4 worm cellular contexts compared by ENCODE assay signal in genomic region chrIV:6878912-6879554, ce11.
A peak's percentile ranks its signal among the peaks of the same experiment; 100 is the strongest.
TF ChIP-seq lines count a peak whose summit lies in the region.

No protein-coding gene starts in this region.

TF ChIP-seq in whole organism, L1 larva, 84 proteins besides CTCF, POLR2A, EP300 and RAD21 (continued from another document and continues in another):
- TF ChIP-seq xbp-1 (tag; optimal IDR thresholded peaks at IDR 0.05; lab: Kevin White, UChicago) (peak; percentile 51), lin-13 (GFP tag; optimal IDR thresholded peaks at IDR 0.05; lab: Kevin White, UChicago) (peak; percentile 18), nhr-11 (tag; optimal IDR thresholded peaks at IDR 0.05; lab: Kevin White, UChicago) (peak; percentile 57), snu-23 (GFP tag; optimal IDR thresholded peaks at IDR 0.05; lab: Kevin White, UChicago) (peak; percentile 75), lin-15B (tag; optimal IDR thresholded peaks at IDR 0.05; lab: Kevin White, UChicago) (no peak), egl-27 (tag; optimal IDR thresholded peaks at IDR 0.05; lab: Kevin White, UChicago) (peak; percentile 76 to 82), efl-1 (optimal IDR thresholded peaks at IDR 0.05; lab: Kevin White, UChicago) (peak; percentile 49 to 56), efl-1 (GFP tag; optimal IDR thresholded peaks at IDR 0.05 in 1 of 2; lab: Kevin White, UChicago) (peak; percentile 7 to 9), isw-1 (GFP tag; IDR thresholded peaks at IDR 0.05; lab: Robert Waterston, UW) (peak; percentile 22; the same call in 1 of the 2 replicates), rnt-1 (tag; optimal IDR thresholded peaks at IDR 0.05; lab: Kevin White, UChicago) (peak; percentile 90), pag-3 (tag; optimal IDR thresholded peaks at IDR 0.05; lab: Kevin White, UChicago; ENCODE audit: borderline replicate concordance, insufficient read depth) (no peak), hlh-4 (tag; optimal IDR thresholded peaks at IDR 0.05; lab: Kevin White, UChicago) (no peak), zip-4 (GFP tag; optimal IDR thresholded peaks at IDR 0.05; lab: Kevin White, UChicago) (no peak), fkh-4 (tag; optimal IDR thresholded peaks at IDR 0.05; lab: Kevin White, UChicago; ENCODE audit: borderline replicate concordance) (no peak), Y116A8C.19 (tag; optimal IDR thresholded peaks at IDR 0.05; lab: Kevin White, UChicago; ENCODE audit: borderline replicate concordance) (no peak), pax-3 (tag; optimal IDR thresholded peaks at IDR 0.05; lab: Kevin White, UChicago) (no peak), dsc-1 (tag; optimal IDR thresholded peaks at IDR 0.05; lab: Kevin White, UChicago) (peak; percentile 42), efl-3 (GFP tag; optimal IDR thresholded peaks at IDR 0.05; lab: Kevin White, UChicago) (no peak), nhr-12 (tag; optimal IDR thresholded peaks at IDR 0.05; lab: Kevin White, UChicago) (no peak), mdl-1 (tag; optimal IDR thresholded peaks at IDR 0.05; lab: Kevin White, UChicago) (peak in 1 of 2 experiments; percentile 76), C34B4.2 (tag; optimal IDR thresholded peaks at IDR 0.05; lab: Kevin White, UChicago) (no peak), elt-3 (tag; optimal IDR thresholded peaks at IDR 0.05; lab: Kevin White, UChicago) (no peak), swsn-7 (tag; optimal IDR thresholded peaks at IDR 0.05; lab: Kevin White, UChicago) (peak; percentile 68), sox-4 (tag; optimal IDR thresholded peaks at IDR 0.05; lab: Kevin White, UChicago) (peak; percentile 49), sup-37 (GFP tag; optimal IDR thresholded peaks at IDR 0.05; lab: Kevin White, UChicago) (peak; percentile 21), zag-1 (tag; optimal IDR thresholded peaks at IDR 0.05; lab: Kevin White, UChicago) (no peak), ceh-88 (GFP tag; IDR thresholded peaks at IDR 0.05; lab: Robert Waterston, UW) (no peak), nhr-19 (GFP tag; conservative IDR thresholded peaks at IDR 0.05; lab: Robert Waterston, UW) (peak; percentile 94), dpl-1 (GFP tag; optimal IDR thresholded peaks at IDR 0.05; lab: Kevin White, UChicago) (peak in 1 of 3 experiments; percentile 36), tbx-2 (tag; optimal IDR thresholded peaks at IDR 0.05; lab: Kevin White, UChicago) (peak; percentile 70), mef-2 (tag; optimal IDR thresholded peaks at IDR 0.05; lab: Kevin White, UChicago) (peak; percentile 76), jun-1 (tag; optimal IDR thresholded peaks at IDR 0.05; lab: Kevin White, UChicago) (peak; percentile 54)

TF ChIP-seq in whole organism, L2 larva, 48 proteins besides CTCF, POLR2A, EP300 and RAD21 (continued from another document):
- TF ChIP-seq sma-3 (GFP tag; optimal IDR thresholded peaks at IDR 0.05; lab: Kevin White, UChicago), result no peak
- TF ChIP-seq nhr-12 (tag; optimal IDR thresholded peaks at IDR 0.05; lab: Kevin White, UChicago), result no peak
- no peak for TF ChIP-seq elt-3 (tag; optimal IDR thresholded peaks at IDR 0.05; lab: Kevin White, UChicago)
- TF ChIP-seq ama-1 (optimal IDR thresholded peaks at IDR 0.05; lab: Kevin White, UChicago), result no peak
- TF ChIP-seq skn-1 (tag; optimal IDR thresholded peaks at IDR 0.05; lab: Kevin White, UChicago), result no peak
- TF ChIP-seq sma-9 (GFP tag; optimal IDR thresholded peaks at IDR 0.05; lab: Kevin White, UChicago), result peak; percentile 99
- TF ChIP-seq sma-9 (tag; optimal IDR thresholded peaks at IDR 0.05; lab: Kevin White, UChicago), result no peak
- no peak for TF ChIP-seq lin-39 (tag; optimal IDR thresholded peaks at IDR 0.05; lab: Kevin White, UChicago)
- TF ChIP-seq F13H6.1 (tag; optimal IDR thresholded peaks at IDR 0.05; lab: Kevin White, UChicago), result peak; percentile 78
- TF ChIP-seq nhr-25 (tag; optimal IDR thresholded peaks at IDR 0.05; lab: Kevin White, UChicago), result no peak
- TF ChIP-seq sem-4 (tag; optimal IDR thresholded peaks at IDR 0.05; lab: Kevin White, UChicago), result no peak
- no peak for TF ChIP-seq ztf-11 (tag; optimal IDR thresholded peaks at IDR 0.05; lab: Kevin White, UChicago)
- TF ChIP-seq mdl-1 (tag; optimal IDR thresholded peaks at IDR 0.05; lab: Kevin White, UChicago), result peak in 1 of 2 experiments; percentile 20
- no peak for TF ChIP-seq nhr-77 (tag; optimal IDR thresholded peaks at IDR 0.05; lab: Kevin White, UChicago)
- TF ChIP-seq lin-13 (GFP tag; optimal IDR thresholded peaks at IDR 0.05; lab: Kevin White, UChicago), result peak; percentile 17
- TF ChIP-seq C34F6.9 (tag; optimal IDR thresholded peaks at IDR 0.05; lab: Kevin White, UChicago), result peak; percentile 75
- TF ChIP-seq nhr-6 (tag; optimal IDR thresholded peaks at IDR 0.05; lab: Kevin White, UChicago), result peak; percentile 13
- TF ChIP-seq alr-1 (tag; optimal IDR thresholded peaks at IDR 0.05; lab: Kevin White, UChicago), result no peak
- peak in 1 of 2 experiments; percentile 79 for TF ChIP-seq lsy-2 (tag; optimal IDR thresholded peaks at IDR 0.05; lab: Kevin White, UChicago)
- TF ChIP-seq fos-1 (tag; optimal IDR thresholded peaks at IDR 0.05; lab: Kevin White, UChicago), result peak; percentile 18
- no peak for TF ChIP-seq nhr-11 (tag; optimal IDR thresholded peaks at IDR 0.05; lab: Kevin White, UChicago)
- TF ChIP-seq peb-1 (tag; optimal IDR thresholded peaks at IDR 0.05; lab: Kevin White, UChicago), result no peak
- no peak for TF ChIP-seq ztf-1 (GFP tag; conservative IDR thresholded peaks at IDR 0.05; lab: Robert Waterston, UW)
- peak; percentile 61 for TF ChIP-seq crh-2 (tag; optimal IDR thresholded peaks at IDR 0.05; lab: Kevin White, UChicago)
- TF ChIP-seq ZK546.5 (tag; optimal IDR thresholded peaks at IDR 0.05; lab: Kevin White, UChicago), result no peak
- TF ChIP-seq snpc-4 (tag; optimal IDR thresholded peaks at IDR 0.05; lab: Kevin White, UChicago), result peak; percentile 48
- TF ChIP-seq egl-27 (tag; optimal IDR thresholded peaks at IDR 0.05; lab: Kevin White, UChicago), result peak; percentile 87
- no peak for TF ChIP-seq unc-39 (tag; optimal IDR thresholded peaks at IDR 0.05; lab: Kevin White, UChicago)
- TF ChIP-seq nhr-21 (tag; optimal IDR thresholded peaks at IDR 0.05; lab: Kevin White, UChicago), result peak; percentile 49
- no peak for TF ChIP-seq unc-62 (GFP tag; optimal IDR thresholded peaks at IDR 0.05; lab: Kevin White, UChicago)
- no peak for TF ChIP-seq lin-11 (tag; optimal IDR thresholded peaks at IDR 0.05; lab: Kevin White, UChicago)
- TF ChIP-seq zag-1 (tag; optimal IDR thresholded peaks at IDR 0.05; lab: Kevin White, UChicago), result peak; percentile 35
- no peak for TF ChIP-seq gmeb-1 (tag; optimal IDR thresholded peaks at IDR 0.05; lab: Kevin White, UChicago)
- no peak for TF ChIP-seq ceh-82 (tag; optimal IDR thresholded peaks at IDR 0.05; lab: Kevin White, UChicago)
- no peak for TF ChIP-seq dmd-4 (tag; optimal IDR thresholded peaks at IDR 0.05; lab: Kevin White, UChicago)
TF ChIP-seq in whole organism, L2 larva: peak in this region for 15.

TF ChIP-seq in whole organism, L3 larva, 47 proteins besides CTCF, POLR2A, EP300 and RAD21 (continued from another document):
- TF ChIP-seq elt-3 (tag; optimal IDR thresholded peaks at IDR 0.05; lab: Kevin White, UChicago) (no peak), unc-62 (GFP tag; optimal IDR thresholded peaks at IDR 0.05; lab: Kevin White, UChicago) (no peak), nhr-67 (tag; optimal IDR thresholded peaks at IDR 0.05; lab: Kevin White, UChicago) (no peak)
TF ChIP-seq in whole organism, L3 larva: peak in this region for 12.

TF ChIP-seq in whole organism, L4 larva, 104 proteins besides CTCF, POLR2A, EP300 and RAD21 (continued from another document and continues in another):
- no peak for TF ChIP-seq nhr-25 (tag; optimal IDR thresholded peaks at IDR 0.05; lab: Kevin White, UChicago; ENCODE audit: borderline replicate concordance, insufficient read depth)
- TF ChIP-seq pha-4 (GFP tag; IDR thresholded peaks at IDR 0.05; lab: Robert Waterston, UW), result 0 out of 2 replicates have a peak, but pooled peaks have one; percentile 44
- TF ChIP-seq pha-4 (tag; optimal IDR thresholded peaks at IDR 0.05; lab: Kevin White, UChicago), result peak; percentile 11
- TF ChIP-seq php-3 (GFP tag; IDR thresholded peaks at IDR 0.05; lab: Robert Waterston, UW), result no peak
- TF ChIP-seq nhr-76 (tag; optimal IDR thresholded peaks at IDR 0.05; lab: Kevin White, UChicago), result no peak
- TF ChIP-seq Y5F2A.4 (GFP tag; optimal IDR thresholded peaks at IDR 0.05; lab: Kevin White, UChicago), result no peak
- peak; percentile 46; the same call in 1 of the 2 replicates for TF ChIP-seq ctbp-1 (GFP tag; IDR thresholded peaks at IDR 0.05; lab: Robert Waterston, UW)
- TF ChIP-seq spr-1 (tag; optimal IDR thresholded peaks at IDR 0.05; lab: Kevin White, UChicago), result no peak
- TF ChIP-seq nhr-28 (tag; optimal IDR thresholded peaks at IDR 0.05; lab: Kevin White, UChicago), result no peak
- TF ChIP-seq dmd-6 (GFP tag; IDR thresholded peaks at IDR 0.05; lab: Robert Waterston, UW), result peak; percentile 80
- no peak for TF ChIP-seq zfp-3 (GFP tag; conservative IDR thresholded peaks at IDR 0.05; lab: Robert Waterston, UW)
- TF ChIP-seq dmd-8 (GFP tag; IDR thresholded peaks at IDR 0.05; lab: Robert Waterston, UW), result no peak
- no peak for TF ChIP-seq ZK337.2 (GFP tag; IDR thresholded peaks at IDR 0.05; lab: Robert Waterston, UW)
- TF ChIP-seq nhr-11 (tag; optimal IDR thresholded peaks at IDR 0.05; lab: Kevin White, UChicago), result peak; percentile 84
- no peak for TF ChIP-seq egl-27 (tag; optimal IDR thresholded peaks at IDR 0.05; lab: Kevin White, UChicago)
- TF ChIP-seq daf-8 (GFP tag; IDR thresholded peaks at IDR 0.05; lab: Robert Waterston, UW), result no peak
- TF ChIP-seq zip-2 (tag; optimal IDR thresholded peaks at IDR 0.05; lab: Kevin White, UChicago), result no peak
- TF ChIP-seq nhr-237 (tag; optimal IDR thresholded peaks at IDR 0.05; lab: Kevin White, UChicago), result no peak
- no peak for TF ChIP-seq nhr-77 (tag; optimal IDR thresholded peaks at IDR 0.05; lab: Kevin White, UChicago)
- no peak for TF ChIP-seq ceh-44 (GFP tag; IDR thresholded peaks at IDR 0.05; lab: Robert Waterston, UW)
- no peak for TF ChIP-seq hif-1 (tag; optimal IDR thresholded peaks at IDR 0.05; lab: Kevin White, UChicago)
- no peak for TF ChIP-seq mdl-1 (tag; optimal IDR thresholded peaks at IDR 0.05; lab: Kevin White, UChicago)
- TF ChIP-seq lsy-2 (tag; optimal IDR thresholded peaks at IDR 0.05; lab: Kevin White, UChicago), result peak in 1 of 2 experiments; percentile 75
- TF ChIP-seq attf-4 (tag; optimal IDR thresholded peaks at IDR 0.05; lab: Kevin White, UChicago), result no peak
- TF ChIP-seq ztf-11 (tag; optimal IDR thresholded peaks at IDR 0.05; lab: Kevin White, UChicago), result no peak
- TF ChIP-seq unc-130 (GFP tag; optimal IDR thresholded peaks at IDR 0.05; lab: Kevin White, UChicago), result no peak
- no peak for TF ChIP-seq aha-1 (tag; lab: Kevin White, UChicago)
- TF ChIP-seq zip-11 (GFP tag; IDR thresholded peaks at IDR 0.05; lab: Robert Waterston, UW), result no peak
- no peak for TF ChIP-seq ceh-62 (tag; optimal IDR thresholded peaks at IDR 0.05; lab: Kevin White, UChicago)
- TF ChIP-seq nhr-48 (tag; optimal IDR thresholded peaks at IDR 0.05; lab: Kevin White, UChicago), result peak; percentile 85
- TF ChIP-seq Y105C5A.15 (GFP tag; IDR thresholded peaks at IDR 0.05; lab: Robert Waterston, UW), result no peak
- no peak for TF ChIP-seq snpc-1.2 (GFP tag; IDR thresholded peaks at IDR 0.05; lab: Robert Waterston, UW)
- no peak for TF ChIP-seq dve-1 (tag; optimal IDR thresholded peaks at IDR 0.05; lab: Kevin White, UChicago; ENCODE audit: insufficient read depth)
- TF ChIP-seq cey-2 (tag; optimal IDR thresholded peaks at IDR 0.05; lab: Kevin White, UChicago; ENCODE audit: borderline replicate concordance, insufficient read depth), result no peak
- TF ChIP-seq F44E2.7 (GFP tag; IDR thresholded peaks at IDR 0.05; lab: Robert Waterston, UW), result no peak
- TF ChIP-seq lin-13 (GFP tag; optimal IDR thresholded peaks at IDR 0.05; lab: Kevin White, UChicago), result no peak
- no peak for TF ChIP-seq ztf-7 (tag; optimal IDR thresholded peaks at IDR 0.05; lab: Kevin White, UChicago)
- TF ChIP-seq Y48G9A.11 (GFP tag; IDR thresholded peaks at IDR 0.05; lab: Robert Waterston, UW), result no peak
- TF ChIP-seq saeg-2 (GFP tag; IDR thresholded peaks at IDR 0.05; lab: Robert Waterston, UW), result no peak
- TF ChIP-seq nhr-111 (GFP tag; optimal IDR thresholded peaks at IDR 0.05; lab: Kevin White, UChicago), result no peak
- TF ChIP-seq Y75B8A.6 (GFP tag; IDR thresholded peaks at IDR 0.05; lab: Robert Waterston, UW), result no peak
- no peak for TF ChIP-seq R02D3.7 (tag; optimal IDR thresholded peaks at IDR 0.05; lab: Kevin White, UChicago)
- no peak for TF ChIP-seq fos-1 (tag; optimal IDR thresholded peaks at IDR 0.05; lab: Kevin White, UChicago)
- TF ChIP-seq lin-15B (tag; optimal IDR thresholded peaks at IDR 0.05; lab: Kevin White, UChicago), result no peak
- TF ChIP-seq aly-2 (tag; optimal IDR thresholded peaks at IDR 0.05; lab: Kevin White, UChicago), result no peak
- TF ChIP-seq ceh-82 (tag; optimal IDR thresholded peaks at IDR 0.05; lab: Kevin White, UChicago), result no peak
- TF ChIP-seq unc-39 (tag; optimal IDR thresholded peaks at IDR 0.05; lab: Kevin White, UChicago), result no peak
- no peak for TF ChIP-seq lin-1 (GFP tag; IDR thresholded peaks at IDR 0.05; lab: Robert Waterston, UW)
- no peak for TF ChIP-seq nhr-10 (tag; optimal IDR thresholded peaks at IDR 0.05; lab: Kevin White, UChicago)
- no peak for TF ChIP-seq madf-5 (GFP tag; IDR thresholded peaks at IDR 0.05; lab: Robert Waterston, UW)
- no peak for TF ChIP-seq jun-1 (tag; optimal IDR thresholded peaks at IDR 0.05; lab: Kevin White, UChicago)
- no peak for TF ChIP-seq nhr-102 (tag; optimal IDR thresholded peaks at IDR 0.05; lab: Kevin White, UChicago)
- no peak for TF ChIP-seq T26A8.4 (GFP tag; IDR thresholded peaks at IDR 0.05; lab: Robert Waterston, UW)
- TF ChIP-seq nhr-42 (GFP tag; IDR thresholded peaks at IDR 0.05; lab: Robert Waterston, UW), result no peak
- TF ChIP-seq lir-3 (tag; optimal IDR thresholded peaks at IDR 0.05; lab: Kevin White, UChicago), result no peak
- no peak for TF ChIP-seq lim-7 (GFP tag; IDR thresholded peaks at IDR 0.05; lab: Robert Waterston, UW)
- TF ChIP-seq daf-12 (tag; optimal IDR thresholded peaks at IDR 0.05; lab: Kevin White, UChicago), result no peak
- no peak; the same call in 1 of the 2 replicates for TF ChIP-seq tra-1 (GFP tag; IDR thresholded peaks at IDR 0.05; lab: Robert Waterston, UW)
- no peak for TF ChIP-seq lin-29 (GFP tag; IDR thresholded peaks at IDR 0.05; lab: Robert Waterston, UW)
- TF ChIP-seq tag-97 (GFP tag; IDR thresholded peaks at IDR 0.05; lab: Robert Waterston, UW), result no peak
- peak; percentile 60 for TF ChIP-seq gei-8 (GFP tag; optimal IDR thresholded peaks at IDR 0.05; lab: Kevin White, UChicago)
- TF ChIP-seq mdt-29 (GFP tag; IDR thresholded peaks at IDR 0.05; lab: Robert Waterston, UW), result no peak
- no peak for TF ChIP-seq ZK546.5 (tag; optimal IDR thresholded peaks at IDR 0.05; lab: Kevin White, UChicago)
- TF ChIP-seq F26F4.8 (GFP tag; conservative IDR thresholded peaks at IDR 0.05; lab: Robert Waterston, UW), result no peak
- TF ChIP-seq dpl-1 (GFP tag; optimal IDR thresholded peaks at IDR 0.05; lab: Kevin White, UChicago), result no peak
- TF ChIP-seq set-16 (GFP tag; IDR thresholded peaks at IDR 0.05; lab: Robert Waterston, UW), result no peak
- TF ChIP-seq T20F7.1 (GFP tag; optimal IDR thresholded peaks at IDR 0.05; lab: Kevin White, UChicago), result no peak
- no peak for TF ChIP-seq sdz-12 (GFP tag; optimal IDR thresholded peaks at IDR 0.05; lab: Kevin White, UChicago)
- TF ChIP-seq snpc-4 (tag; optimal IDR thresholded peaks at IDR 0.05; lab: Kevin White, UChicago), result no peak
- TF ChIP-seq vab-7 (GFP tag; IDR thresholded peaks at IDR 0.05; lab: Robert Waterston, UW), result no peak
- no peak for TF ChIP-seq ama-1 (optimal IDR thresholded peaks at IDR 0.05; lab: Kevin White, UChicago)
- TF ChIP-seq daf-19 (GFP tag; conservative IDR thresholded peaks at IDR 0.05; lab: Robert Waterston, UW), result no peak
- TF ChIP-seq mes-2 (tag; optimal IDR thresholded peaks at IDR 0.05; lab: Kevin White, UChicago; ENCODE audit: poor library complexity, severe bottlenecking), result no peak
- TF ChIP-seq hmg-1.1 (GFP tag; IDR thresholded peaks at IDR 0.05; lab: Robert Waterston, UW), result 0 out of 2 replicates have a peak, but pooled peaks have one; percentile 35
- no peak for TF ChIP-seq madf-9 (GFP tag; conservative IDR thresholded peaks at IDR 0.05; lab: Robert Waterston, UW)
